Fruit fly (Drosophila melanogaster) Kc167 (cell line): ENCODE measurements around the gene CG16743.

Source experiments
- Sin3A ChIP-seq: fragments of >200 bp; optimal IDR thresholded peaks from 2 replicates; lab custom pipeline; 2018; ENCODE audit warnings: missing external identifiers
- h ChIP-seq: fragments of >200 bp; optimal IDR thresholded peaks from 3 replicates; lab custom pipeline; 2018; ENCODE audit warnings: missing external identifiers
- psq ChIP-seq: fragments of >200 bp; optimal IDR thresholded peaks from 2 replicates; lab custom pipeline; 2017; ENCODE audit warnings: missing external identifiers
- ttk ChIP-seq: sonication (Bioruptor generic); optimal IDR thresholded peaks from 2 replicates; lab custom pipeline; 2017; ENCODE audit warnings: missing external identifiers

DNA sequence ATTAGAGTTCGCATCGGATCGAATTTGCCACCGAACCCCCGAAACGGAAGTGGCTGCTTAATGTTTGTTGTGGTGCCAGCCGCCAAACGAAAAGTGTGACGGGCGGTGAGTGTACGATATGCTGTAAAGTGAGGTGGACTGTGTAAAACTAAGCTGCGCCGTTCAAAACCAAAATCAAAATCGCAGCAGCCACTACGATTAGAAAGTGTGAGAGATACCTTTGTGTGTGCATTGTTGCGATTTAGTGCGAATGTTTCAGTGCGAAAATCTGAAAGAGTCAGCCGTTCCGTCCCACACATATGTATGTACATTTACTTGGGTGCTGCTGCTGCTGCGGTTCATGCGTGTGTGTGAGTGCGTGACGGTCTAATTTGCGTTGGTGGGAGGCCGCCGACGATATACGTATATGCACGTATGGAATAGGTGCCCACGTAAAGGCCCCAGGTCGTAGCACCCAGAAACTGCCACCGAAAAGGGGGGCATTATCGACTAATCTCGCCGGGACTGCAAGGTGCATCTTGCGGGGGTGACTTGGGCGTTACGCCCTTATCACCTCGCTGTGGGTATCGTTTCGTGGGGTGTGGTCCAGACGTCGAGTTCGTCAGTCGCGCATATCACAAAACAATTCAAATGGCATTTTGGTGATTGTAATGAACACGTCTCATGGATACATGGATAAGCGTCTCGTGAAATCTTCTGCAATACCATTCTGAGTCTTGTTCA, 4.9 kb downstream of the CG16743 start:
- TF ChIP-seq psq (lab: Kevin White, UChicago) (no peak), Sin3A (no peak), h (lab: Kevin White, UChicago) (no peak), ttk (lab: Kevin White, UChicago) (no peak)
